Worm (Caenorhabditis elegans) whole organism, L3 larva: ENCODE measurements around the gene ufd-2.
A peak's percentile ranks its signal among the peaks of the same experiment; 100 is the strongest.

Experiments used
- R02D3.7 ChIP-seq: fragments of 150-350 bp; optimal IDR thresholded peaks from 2 replicates; lab custom pipeline; 2014; ENCODE audit warnings: missing biosample characterization, missing genetic modification characterization
- ZK546.5 ChIP-seq: sonication (generic microtip); optimal IDR thresholded peaks from 2 replicates; lab custom pipeline; 2017; ENCODE audit warnings: missing biosample characterization, missing genetic modification characterization
- ama-1 ChIP-seq: fragments of 150-350 bp; optimal IDR thresholded peaks from 2 replicates; lab custom pipeline; 2018
- ceh-16 ChIP-seq: sonication (generic microtip); optimal IDR thresholded peaks from 2 replicates; lab custom pipeline; 2017; ENCODE audit warnings: missing biosample characterization, missing genetic modification characterization
- ceh-28 ChIP-seq: fragments of 150-350 bp; optimal IDR thresholded peaks from 2 replicates; lab custom pipeline; 2014; ENCODE audit warnings: missing biosample characterization, missing genetic modification reagents, missing genetic modification characterization
- ceh-82 ChIP-seq: fragments of 150-350 bp; optimal IDR thresholded peaks from 2 replicates; lab custom pipeline; 2014; ENCODE audit warnings: missing biosample characterization, missing genetic modification characterization
- ceh-9 ChIP-seq: sonication (generic microtip); optimal IDR thresholded peaks from 2 replicates; lab custom pipeline; 2018; ENCODE audit warnings: missing biosample characterization, missing genetic modification characterization
- daf-12 ChIP-seq: fragments of 150-350 bp; optimal IDR thresholded peaks from 2 replicates; lab custom pipeline; 2014; ENCODE audit warnings: missing biosample characterization, missing genetic modification reagents, missing genetic modification characterization
- egl-27 ChIP-seq: sonication (generic microtip); optimal IDR thresholded peaks from 4 replicates; lab custom pipeline; 2017; ENCODE audit warnings: missing biosample characterization, missing genetic modification reagents, missing genetic modification characterization
- elt-2 ChIP-seq: sonication (generic microtip); optimal IDR thresholded peaks from 2 replicates; lab custom pipeline; 2016; ENCODE audit warnings: missing genetic modification reagents, mild to moderate bottlenecking, missing genetic modification characterization, missing compliant biosample characterization
- elt-3 ChIP-seq, 3 experiments: fragments of 150-350 bp in 1 of 3; sonication (generic microtip) in 2 of 3; optimal IDR thresholded peaks; 2 replicates in 2 of 3; 4 replicates in 1 of 3; lab custom pipeline; 2014 to 2017; ENCODE audit warnings: missing biosample characterization in 3 of 3, missing genetic modification characterization in 3 of 3
- eor-1 ChIP-seq, 2 experiments: fragments of 150-350 bp; optimal IDR thresholded peaks; 2 replicates each; lab custom pipeline; 2014 to 2018; ENCODE audit warnings: missing biosample characterization in 2 of 2, missing genetic modification characterization in 2 of 2
- fkh-2 ChIP-seq: fragments of 150-350 bp; optimal IDR thresholded peaks from 2 replicates; lab custom pipeline; 2014; ENCODE audit warnings: missing biosample characterization, missing genetic modification reagents, missing genetic modification characterization
- fos-1 ChIP-seq: fragments of 150-350 bp; optimal IDR thresholded peaks from 2 replicates; lab custom pipeline; 2014; ENCODE audit warnings: missing biosample characterization, missing genetic modification characterization
- jun-1 ChIP-seq: fragments of 150-350 bp; optimal IDR thresholded peaks from 2 replicates; lab custom pipeline; 2014; ENCODE audit warnings: missing biosample characterization, missing genetic modification reagents, missing genetic modification characterization
- lin-15B ChIP-seq: fragments of 150-350 bp; optimal IDR thresholded peaks from 2 replicates; lab custom pipeline; 2014; ENCODE audit warnings: missing biosample characterization, missing genetic modification characterization
- lin-39 ChIP-seq: fragments of 150-350 bp; optimal IDR thresholded peaks from 2 replicates; lab custom pipeline; 2018; ENCODE audit warnings: missing biosample characterization, missing genetic modification reagents, missing genetic modification characterization
- lsy-12 ChIP-seq: sonication (generic microtip); optimal IDR thresholded peaks from 2 replicates; lab custom pipeline; 2016; ENCODE audit warnings: mild to moderate bottlenecking, missing genetic modification characterization, missing compliant biosample characterization
- mdl-1 ChIP-seq: fragments of 150-350 bp; optimal IDR thresholded peaks from 2 replicates; lab custom pipeline; 2014; ENCODE audit warnings: missing biosample characterization, missing genetic modification characterization
- mml-1 ChIP-seq: fragments of 150-350 bp; sonication (generic microtip); optimal IDR thresholded peaks from 3 replicates; lab custom pipeline; 2014; ENCODE audit warnings: missing biosample characterization, missing genetic modification characterization
- nfya-1 ChIP-seq: sonication (generic microtip); optimal IDR thresholded peaks from 2 replicates; lab custom pipeline; 2017; ENCODE audit warnings: missing genetic modification characterization, mild to moderate bottlenecking, missing compliant biosample characterization, antibody characterized with exemption, moderate library complexity; ENCODE audit not compliant: insufficient read depth
- nhr-11 ChIP-seq: fragments of 150-350 bp; optimal IDR thresholded peaks from 2 replicates; lab custom pipeline; 2014; ENCODE audit warnings: missing biosample characterization, missing genetic modification characterization
- nhr-23 ChIP-seq: fragments of 150-350 bp; optimal IDR thresholded peaks from 2 replicates; lab custom pipeline; 2014; ENCODE audit warnings: missing biosample characterization, missing genetic modification reagents, missing genetic modification characterization
- nhr-237 ChIP-seq: fragments of 150-350 bp; optimal IDR thresholded peaks from 2 replicates; lab custom pipeline; 2014; ENCODE audit warnings: missing biosample characterization, missing genetic modification characterization
- nhr-25 ChIP-seq: sonication (generic microtip); optimal IDR thresholded peaks from 2 replicates; lab custom pipeline; 2017; ENCODE audit warnings: missing biosample characterization, missing genetic modification characterization
- nhr-28 ChIP-seq: fragments of 150-350 bp; optimal IDR thresholded peaks from 2 replicates; lab custom pipeline; 2014; ENCODE audit warnings: missing biosample characterization, missing genetic modification characterization
- nhr-43 ChIP-seq: sonication (generic microtip); optimal IDR thresholded peaks from 2 replicates; lab custom pipeline; 2016; ENCODE audit warnings: mild to moderate bottlenecking, missing genetic modification characterization, missing compliant biosample characterization; ENCODE audit not compliant: poor library complexity, severe bottlenecking
- nhr-67 ChIP-seq: fragments of 150-350 bp; optimal IDR thresholded peaks from 2 replicates; lab custom pipeline; 2014; ENCODE audit warnings: missing biosample characterization, missing genetic modification characterization
- nhr-76 ChIP-seq: fragments of 150-350 bp; sonication (generic microtip); optimal IDR thresholded peaks from 5 replicates; lab custom pipeline; 2014; ENCODE audit warnings: missing biosample characterization, missing genetic modification characterization
- nhr-77 ChIP-seq: fragments of 150-350 bp; optimal IDR thresholded peaks from 2 replicates; lab custom pipeline; 2014; ENCODE audit warnings: missing biosample characterization, missing genetic modification characterization
- pha-4 ChIP-seq: fragments of 150-350 bp; optimal IDR thresholded peaks from 2 replicates; lab custom pipeline; 2014; ENCODE audit warnings: missing biosample characterization, missing genetic modification reagents, missing genetic modification characterization
- pqm-1 ChIP-seq: fragments of 150-350 bp; optimal IDR thresholded peaks from 2 replicates; lab custom pipeline; 2017; ENCODE audit warnings: missing biosample characterization, missing genetic modification characterization, inconsistent platforms
- skn-1 ChIP-seq: fragments of 150-350 bp; optimal IDR thresholded peaks from 2 replicates; lab custom pipeline; 2014; ENCODE audit warnings: missing biosample characterization, missing genetic modification characterization
- snpc-4 ChIP-seq: fragments of 150-350 bp; optimal IDR thresholded peaks from 2 replicates; lab custom pipeline; 2014; ENCODE audit warnings: missing biosample characterization, missing genetic modification characterization
- tbx-2 ChIP-seq: sonication (generic microtip); optimal IDR thresholded peaks from 2 replicates; lab custom pipeline; 2016; ENCODE audit warnings: mild to moderate bottlenecking, missing genetic modification characterization, missing compliant biosample characterization
- unc-39 ChIP-seq: sonication (generic microtip); optimal IDR thresholded peaks from 4 replicates; lab custom pipeline; 2017; ENCODE audit warnings: missing biosample characterization, missing genetic modification characterization
- ztf-11 ChIP-seq: fragments of 150-350 bp; optimal IDR thresholded peaks from 2 replicates; lab custom pipeline; 2014; ENCODE audit warnings: missing biosample characterization, missing genetic modification characterization
- ztf-4 ChIP-seq: fragments of 150-350 bp; optimal IDR thresholded peaks from 2 replicates; lab custom pipeline; 2014; ENCODE audit warnings: missing biosample characterization, missing genetic modification characterization

Gene ufd-2

DNA sequence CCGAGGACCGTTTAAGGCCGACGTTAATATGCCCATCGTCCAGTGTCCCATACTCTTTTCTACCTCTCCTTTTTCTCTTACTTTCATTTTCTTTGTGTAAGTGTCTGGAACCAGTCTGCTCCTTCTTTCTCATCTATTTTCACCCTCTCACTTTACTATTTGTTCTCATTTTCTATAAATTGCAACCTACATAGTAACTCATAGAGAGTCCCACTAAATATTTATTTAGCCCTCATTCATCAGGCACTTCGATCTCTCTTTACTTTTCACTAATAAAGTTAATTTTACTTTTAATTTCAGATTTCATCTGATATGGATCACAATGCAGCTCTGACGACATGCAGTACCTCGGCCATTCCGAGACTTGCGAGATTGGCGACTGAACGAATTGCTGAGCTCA, 45.2 kb upstream of the ufd-2 start, which contains the start of gene zyg-11:
Gene zyg-11 (plus strand): TSS at position 301 of the 400 bp plus-strand sequence.
- TF ChIP-seq pha-4 (tag; lab: Kevin White, UChicago): peak; percentile 7
- TF ChIP-seq nhr-23 (tag; lab: Kevin White, UChicago): no peak
- TF ChIP-seq lin-15B (tag; lab: Kevin White, UChicago): peak; percentile 63

DNA sequence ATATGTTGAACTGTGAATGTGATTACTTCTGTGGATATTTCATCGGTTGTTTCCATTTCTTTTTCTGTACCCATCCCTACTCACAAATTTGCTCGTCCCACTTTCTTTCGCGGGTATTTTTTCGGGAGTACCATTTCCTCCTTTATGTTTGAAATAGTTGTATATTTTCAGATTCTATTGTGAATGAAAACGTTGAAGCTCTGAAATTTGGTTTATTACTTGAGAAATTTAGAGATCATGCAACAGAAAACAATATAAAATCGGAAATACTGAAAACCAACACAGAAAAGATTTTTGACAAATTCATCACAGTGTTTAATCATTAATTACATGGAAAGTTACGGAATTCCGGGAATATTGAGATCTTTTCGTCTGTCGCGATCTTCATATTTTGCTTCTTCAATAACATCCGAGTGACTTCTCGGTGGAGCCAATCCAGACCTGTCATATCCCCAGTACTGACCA, 41.9 kb upstream of the ufd-2 start:
- TF ChIP-seq ceh-9 (tag; lab: Kevin White, UChicago) (no peak), ztf-4 (peak; percentile 73), nhr-23 (tag; lab: Kevin White, UChicago) (peak; percentile 6), fkh-2 (tag; lab: Kevin White, UChicago) (no peak), ceh-28 (no peak), elt-2 (tag; lab: Kevin White, UChicago) (peak; percentile 6), daf-12 (no peak), nhr-25 (tag; lab: Kevin White, UChicago) (peak; percentile 21), mdl-1 (tag; lab: Kevin White, UChicago) (no peak), eor-1 (tag; optimal IDR thresholded peaks at IDR 0.05; lab: Kevin White, UChicago) (no peak), nhr-237 (no peak), ZK546.5 (tag; lab: Kevin White, UChicago) (no peak), ztf-11 (no peak), nhr-28 (tag; lab: Kevin White, UChicago) (no peak), nfya-1 (tag; lab: Kevin White, UChicago) (no peak), pha-4 (tag; lab: Kevin White, UChicago) (no peak), pqm-1 (no peak), nhr-43 (tag; lab: Kevin White, UChicago) (peak; percentile 34), nhr-77 (tag; lab: Kevin White, UChicago) (no peak), R02D3.7 (tag; lab: Kevin White, UChicago) (no peak), elt-3 (tag; optimal IDR thresholded peaks at IDR 0.05; lab: Kevin White, UChicago) (no peak), nhr-67 (tag; lab: Kevin White, UChicago) (no peak), nhr-11 (tag; lab: Kevin White, UChicago) (no peak), ama-1 (lab: Kevin White, UChicago) (peak; percentile 42), jun-1 (tag; lab: Kevin White, UChicago) (no peak), ceh-82 (no peak), fos-1 (tag; lab: Kevin White, UChicago) (no peak)

DNA sequence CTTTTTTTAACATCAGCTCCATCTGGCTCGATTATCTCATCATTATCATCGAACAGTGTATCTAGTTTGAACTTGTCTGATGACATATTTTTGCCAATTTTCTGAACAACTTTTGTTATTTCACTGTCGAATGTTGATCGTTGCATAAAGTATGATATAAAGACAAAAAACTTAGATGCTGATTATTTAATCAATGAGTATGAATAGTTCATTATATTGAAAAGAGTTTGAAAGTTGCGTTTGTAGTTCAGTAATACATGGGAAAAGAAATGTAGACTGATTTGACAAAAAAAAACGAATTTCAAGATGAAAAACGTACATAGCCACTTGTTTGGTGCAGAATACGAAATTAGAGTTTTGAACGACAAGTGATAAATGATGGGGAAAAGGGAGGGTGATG, 40.1 kb upstream of the ufd-2 start, which contains the start of gene hda-2:
Gene hda-2 (minus strand): TSS at position 101 of the 400 bp plus-strand sequence.
- TF ChIP-seq egl-27 (tag; lab: Kevin White, UChicago) (no peak), lsy-12 (tag; lab: Kevin White, UChicago) (no peak), unc-39 (tag; lab: Kevin White, UChicago) (no peak), nhr-28 (tag; lab: Kevin White, UChicago) (no peak), ztf-11 (no peak), snpc-4 (no peak), ceh-9 (tag; lab: Kevin White, UChicago) (no peak)

DNA sequence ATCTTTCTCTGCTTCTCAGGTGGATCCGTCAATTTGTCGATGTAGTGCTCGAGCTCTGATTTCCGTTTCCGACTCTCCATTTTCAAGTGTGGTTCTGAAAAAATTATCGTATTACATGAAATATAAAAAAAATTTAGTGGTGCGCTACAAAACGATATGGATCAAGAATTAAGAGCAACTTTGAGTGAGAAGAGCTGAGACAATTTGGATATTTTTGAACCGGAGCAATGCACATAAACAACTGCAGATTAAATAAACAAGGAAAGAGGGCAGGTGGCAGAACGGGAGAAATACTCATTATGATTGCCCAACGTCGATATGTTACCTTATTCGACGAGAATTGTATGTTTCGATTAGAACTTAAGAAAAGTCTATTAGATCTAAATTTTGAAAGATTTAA, 34.9 kb upstream of the ufd-2 start, which contains the start of gene swsn-7:
Gene swsn-7 (minus strand): TSS at position 101 of the 400 bp plus-strand sequence.
- TF ChIP-seq nfya-1 (tag; lab: Kevin White, UChicago) (no peak), ceh-16 (no peak), mml-1 (tag; lab: Kevin White, UChicago) (no peak), tbx-2 (no peak), snpc-4 (no peak), nhr-76 (tag; lab: Kevin White, UChicago) (no peak), R02D3.7 (tag; lab: Kevin White, UChicago) (no peak), lin-39 (no peak), fkh-2 (tag; lab: Kevin White, UChicago) (no peak), ama-1 (lab: Kevin White, UChicago) (no peak), nhr-77 (tag; lab: Kevin White, UChicago) (no peak), lsy-12 (tag; lab: Kevin White, UChicago) (no peak), skn-1 (tag; lab: Kevin White, UChicago) (no peak), daf-12 (no peak), ZK546.5 (tag; lab: Kevin White, UChicago) (no peak), ztf-4 (no peak)
